Fruit fly (Drosophila melanogaster) whole organism, pupa: ENCODE data around the gene LManVI.

ENCODE experiments used
- CG10348 ChIP-seq: fragments of 200-800 bp; sonication (Bioruptor generic); IDR thresholded peaks from 2 replicates; pipeline ENCODE4 v1.3.6; 2022; ENCODE audit warnings: missing biosample characterization, missing genetic modification characterization
- CG12605 ChIP-seq: fragments of 200-800 bp; sonication (Bioruptor generic); IDR thresholded peaks from 2 replicates; pipeline ENCODE4 v1.3.6; 2022; ENCODE audit warnings: missing biosample characterization, missing genetic modification characterization
- CG13204 ChIP-seq: fragments of 200-800 bp; sonication (Bioruptor generic); optimal IDR thresholded peaks from 2 replicates; lab custom pipeline; 2018; ENCODE audit warnings: missing biosample characterization, mild to moderate bottlenecking, missing genetic modification characterization, moderate library complexity
- CG14655 ChIP-seq: fragments of 200-800 bp; sonication (Bioruptor generic); optimal IDR thresholded peaks from 3 replicates; lab custom pipeline; 2017; ENCODE audit warnings: mild to moderate bottlenecking, missing biosample characterization, missing genetic modification reagents, missing genetic modification characterization
- CG15710 ChIP-seq: fragments of 200-800 bp; sonication (Bioruptor generic); optimal IDR thresholded peaks from 2 replicates; lab custom pipeline; 2018; ENCODE audit warnings: missing biosample characterization, mild to moderate bottlenecking, missing genetic modification characterization, moderate library complexity
- CG17806 ChIP-seq: fragments of 200-800 bp; sonication (Bioruptor generic); optimal IDR thresholded peaks from 2 replicates; lab custom pipeline; 2018; ENCODE audit warnings: missing biosample characterization, mild to moderate bottlenecking, missing genetic modification characterization, moderate library complexity
- CG32121 ChIP-seq: fragments of 200-800 bp; sonication (Bioruptor generic); IDR thresholded peaks from 2 replicates; pipeline ENCODE4 v1.3.6; 2022; ENCODE audit warnings: missing biosample characterization, missing genetic modification characterization
- CG34367 ChIP-seq: fragments of 200-800 bp; sonication (Bioruptor generic); optimal IDR thresholded peaks from 2 replicates; lab custom pipeline; 2018; ENCODE audit warnings: missing biosample characterization, mild to moderate bottlenecking, missing genetic modification characterization
- CG4496 ChIP-seq: fragments of 200-800 bp; sonication (Bioruptor generic); IDR thresholded peaks from 3 replicates; pipeline ENCODE4 v1.3.6; 2022; ENCODE audit warnings: missing biosample characterization, missing genetic modification characterization
- CG8159 ChIP-seq: fragments of 200-800 bp; sonication (Bioruptor generic); optimal IDR thresholded peaks from 3 replicates; lab custom pipeline; 2018; ENCODE audit warnings: missing biosample characterization, mild to moderate bottlenecking, missing genetic modification characterization, moderate library complexity
- CG8301 ChIP-seq: fragments of 200-800 bp; sonication (Bioruptor generic); optimal IDR thresholded peaks from 2 replicates; lab custom pipeline; 2018; ENCODE audit warnings: missing biosample characterization, mild to moderate bottlenecking, missing genetic modification characterization
- CG9948 ChIP-seq: fragments of 200-800 bp; sonication (Bioruptor generic); optimal IDR thresholded peaks from 2 replicates; lab custom pipeline; 2018; ENCODE audit warnings: missing biosample characterization, mild to moderate bottlenecking, missing genetic modification characterization, moderate library complexity
- D1 ChIP-seq: fragments of 200-800 bp; sonication (Bioruptor generic); optimal IDR thresholded peaks from 2 replicates; lab custom pipeline; 2018; ENCODE audit warnings: missing biosample characterization, mild to moderate bottlenecking, missing genetic modification characterization, moderate library complexity
- EcR ChIP-seq: fragments of 200-800 bp; sonication (Bioruptor generic); optimal IDR thresholded peaks from 3 replicates; lab custom pipeline; 2019; ENCODE audit warnings: missing biosample characterization, missing genetic modification characterization, mild to moderate bottlenecking, moderate library complexity, missing genetic modification reagents
- Ets98B ChIP-seq: fragments of 200-800 bp; sonication (Bioruptor generic); IDR thresholded peaks from 2 replicates; pipeline ENCODE4 v1.3.6; 2022; ENCODE audit warnings: missing biosample characterization, missing genetic modification characterization
- Pif1A ChIP-seq: fragments of 200-800 bp; sonication (Bioruptor generic); optimal IDR thresholded peaks from 3 replicates; lab custom pipeline; 2016; ENCODE audit warnings: missing biosample characterization, missing genetic modification characterization
- Pif1B ChIP-seq: fragments of 200-800 bp; sonication (Bioruptor generic); optimal IDR thresholded peaks from 3 replicates; lab custom pipeline; 2016; ENCODE audit warnings: missing biosample characterization, missing genetic modification characterization
- Snoo ChIP-seq: fragments of 200-800 bp; sonication (Bioruptor generic); optimal IDR thresholded peaks from 3 replicates; lab custom pipeline; 2017; ENCODE audit warnings: missing biosample characterization, mild to moderate bottlenecking, missing genetic modification characterization, inconsistent platforms
- fd96Ca ChIP-seq: fragments of 200-800 bp; sonication (Bioruptor generic); IDR thresholded peaks from 3 replicates; pipeline ENCODE4 v1.3.6; 2022; ENCODE audit warnings: missing biosample characterization, missing genetic modification characterization
- gl ChIP-seq: fragments of 200-800 bp; sonication (Bioruptor generic); optimal IDR thresholded peaks from 2 replicates; lab custom pipeline; 2018; ENCODE audit warnings: missing biosample characterization, mild to moderate bottlenecking, missing genetic modification characterization
- rn ChIP-seq: fragments of 200-800 bp; sonication (Bioruptor generic); IDR thresholded peaks from 2 replicates; pipeline ENCODE4 v1.3.6; 2022; ENCODE audit warnings: missing biosample characterization, missing genetic modification characterization

The LManVI gene

DNA sequence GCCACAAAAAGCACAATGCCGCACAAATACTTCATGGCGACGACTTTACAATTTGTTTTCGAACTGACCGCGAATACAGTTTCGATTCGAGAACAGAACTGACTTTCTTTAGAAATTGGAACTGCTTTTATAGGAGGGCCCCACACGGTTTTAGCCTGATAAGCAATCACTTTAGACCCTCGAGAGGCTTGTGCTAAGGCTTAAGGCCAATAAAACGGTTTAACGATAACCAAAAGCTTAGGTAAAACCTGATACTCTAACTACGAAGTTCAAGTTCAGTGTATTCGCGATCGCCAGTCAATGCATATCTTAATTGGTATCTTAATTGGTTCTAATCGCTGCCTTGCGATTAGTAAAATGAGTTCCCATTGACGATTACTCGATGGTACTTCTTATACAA, at the start of gene LManVI:
LManVI (minus strand) TSS at position 101 of the 400 bp plus-strand sequence.
- no peak for TF ChIP-seq Snoo (tag; lab: Kevin White, UChicago)

dm6 chr2L:8828387-8828786, 47.3 kb upstream of the LManVI start:
- TF ChIP-seq CG10348 (GFP tag; lab: Robert Waterston, UW) (no peak), Pif1A (GFP tag; lab: Kevin White, UChicago) (no peak), Pif1B (GFP tag; lab: Kevin White, UChicago) (no peak), CG34367 (no peak), CG13204 (GFP tag; lab: Kevin White, UChicago) (no peak)

DNA sequence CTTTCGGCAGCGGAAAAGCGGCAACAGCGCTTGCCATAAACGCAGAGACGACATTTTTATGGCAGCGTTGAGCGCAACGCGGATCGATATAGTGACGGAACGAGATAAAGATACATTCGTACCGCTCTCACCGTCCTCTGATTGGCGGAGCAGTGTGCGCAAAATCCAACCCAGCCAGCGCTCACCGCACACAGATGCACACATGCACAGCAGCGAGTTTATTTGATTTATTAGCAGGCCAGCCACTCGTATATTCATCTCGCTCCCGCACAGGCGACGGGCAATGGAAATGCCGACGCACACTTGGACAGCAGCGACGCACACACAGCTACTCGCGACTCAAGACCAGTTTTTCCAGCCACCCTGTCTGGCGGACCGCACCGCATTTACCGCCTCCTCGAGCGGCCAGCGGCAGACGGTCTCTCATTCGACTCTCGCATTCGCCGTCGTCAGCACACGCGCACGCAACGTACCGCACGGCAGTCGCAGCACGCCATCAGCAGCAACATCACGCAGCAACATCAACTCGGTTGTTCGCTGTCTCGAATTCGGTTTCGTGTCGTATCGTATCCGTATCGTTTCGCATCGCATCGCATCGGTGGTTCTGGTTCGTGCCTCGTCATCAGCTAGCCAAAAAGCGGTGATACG, 44.3 kb upstream of the LManVI start, which contains the start of gene SoxN:
SoxN (plus strand) TSS at position 424 of the 648 bp plus-strand sequence.
- TF ChIP-seq CG4496 (GFP tag; lab: Robert Waterston, UW) (no peak), CG15710 (tag; lab: Kevin White, UChicago) (no peak), CG32121 (no peak), D1 (tag; lab: Kevin White, UChicago) (no peak), CG34367 (no peak), CG13204 (GFP tag; lab: Kevin White, UChicago) (peak; percentile 93), CG8159 (tag; lab: Kevin White, UChicago) (no peak), CG14655 (GFP tag; lab: Kevin White, UChicago) (no peak), EcR (GFP tag; lab: Kevin White, UChicago) (peak; percentile 21), CG9948 (tag; lab: Kevin White, UChicago) (no peak), Ets98B (peak; percentile 36; the same call in 1 of the 2 replicates), CG10348 (GFP tag; lab: Robert Waterston, UW) (no peak), CG8301 (tag; lab: Kevin White, UChicago) (no peak), Snoo (tag; lab: Kevin White, UChicago) (no peak), rn (GFP tag; lab: Robert Waterston, UW) (no peak), gl (tag; lab: Kevin White, UChicago) (no peak), CG12605 (no peak), CG17806 (no peak), Pif1A (GFP tag; lab: Kevin White, UChicago) (peak; percentile 45), Pif1B (GFP tag; lab: Kevin White, UChicago) (no peak), fd96Ca (GFP tag; lab: Robert Waterston, UW) (peak; percentile 22; the same call in 1 of the 3 replicates)
- TF ChIP-seq, all 21 proteins: peak for 5

DNA sequence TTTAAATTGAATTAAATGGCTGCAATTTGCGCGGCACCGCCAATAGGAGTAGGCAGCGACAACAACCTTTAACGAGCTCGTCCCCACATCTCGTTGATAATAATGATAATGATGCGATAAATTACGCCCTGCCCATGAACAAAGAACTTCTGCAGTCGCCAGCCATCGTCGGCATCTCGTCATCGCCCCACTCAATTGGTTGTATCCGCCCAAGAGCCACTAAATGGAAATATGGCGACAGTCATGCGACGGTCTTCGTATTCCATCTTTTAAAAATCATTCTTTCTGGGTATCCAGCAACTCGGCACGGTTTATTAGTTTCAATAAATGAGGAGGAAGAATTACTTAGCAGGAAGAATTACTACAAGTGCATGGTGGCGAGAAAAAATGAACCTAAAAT, 39.5 kb upstream of the LManVI start:
- TF ChIP-seq CG32121: no peak
- no peak for TF ChIP-seq gl (tag; lab: Kevin White, UChicago)
- no peak for TF ChIP-seq D1 (tag; lab: Kevin White, UChicago)
- TF ChIP-seq Pif1A (GFP tag; lab: Kevin White, UChicago): no peak
- TF ChIP-seq rn (GFP tag; lab: Robert Waterston, UW): no peak
- no peak for TF ChIP-seq Pif1B (GFP tag; lab: Kevin White, UChicago)
- TF ChIP-seq CG9948 (tag; lab: Kevin White, UChicago): no peak
- no peak for TF ChIP-seq CG14655 (GFP tag; lab: Kevin White, UChicago)
- no peak for TF ChIP-seq CG4496 (GFP tag; lab: Robert Waterston, UW)
- no peak for TF ChIP-seq CG12605
- TF ChIP-seq CG10348 (GFP tag; lab: Robert Waterston, UW): no peak
- no peak for TF ChIP-seq CG34367
- no peak for TF ChIP-seq Ets98B
- TF ChIP-seq CG8301 (tag; lab: Kevin White, UChicago): no peak
- TF ChIP-seq CG13204 (GFP tag; lab: Kevin White, UChicago): no peak
- TF ChIP-seq fd96Ca (GFP tag; lab: Robert Waterston, UW): no peak
- TF ChIP-seq CG15710 (tag; lab: Kevin White, UChicago): no peak
- no peak for TF ChIP-seq CG8159 (tag; lab: Kevin White, UChicago)
- no peak for TF ChIP-seq Snoo (tag; lab: Kevin White, UChicago)

dm6 chr2L:8817343-8817742, 36.3 kb upstream of the LManVI start:
- TF ChIP-seq Pif1A (GFP tag; lab: Kevin White, UChicago): no peak
- no peak for TF ChIP-seq CG34367

DNA sequence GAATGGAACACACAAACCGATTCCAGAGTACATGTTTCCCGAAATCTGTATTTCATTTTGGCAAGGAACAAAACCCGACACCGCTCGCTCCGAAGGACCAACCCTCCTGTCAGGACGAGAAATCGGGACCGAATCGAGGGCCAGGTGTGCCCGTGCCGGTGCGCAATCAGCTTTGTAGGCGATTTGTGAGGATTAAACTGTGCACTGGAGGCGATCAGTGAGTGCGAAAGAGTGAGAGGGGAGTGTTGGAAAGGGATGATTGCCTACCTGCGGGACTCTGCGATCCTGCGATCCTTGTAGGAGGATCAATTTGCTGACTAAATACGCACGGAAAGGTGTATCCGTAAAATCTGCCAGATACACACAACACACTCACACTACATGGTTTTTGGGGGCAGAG, 28.8 kb upstream of the LManVI start:
- no peak for TF ChIP-seq CG34367
- TF ChIP-seq CG13204 (GFP tag; lab: Kevin White, UChicago): no peak
- TF ChIP-seq CG12605: no peak
- TF ChIP-seq CG4496 (GFP tag; lab: Robert Waterston, UW): no peak
- no peak for TF ChIP-seq Snoo (tag; lab: Kevin White, UChicago)
- TF ChIP-seq D1 (tag; lab: Kevin White, UChicago): no peak
- TF ChIP-seq CG8159 (tag; lab: Kevin White, UChicago): no peak
- no peak for TF ChIP-seq rn (GFP tag; lab: Robert Waterston, UW)
- no peak for TF ChIP-seq CG8301 (tag; lab: Kevin White, UChicago)
- TF ChIP-seq CG32121: no peak
- TF ChIP-seq Pif1B (GFP tag; lab: Kevin White, UChicago): no peak
- TF ChIP-seq CG9948 (tag; lab: Kevin White, UChicago): no peak
